Worm (Caenorhabditis elegans): Measurements from ENCODE around the gene clec-141.

Gene clec-141

DNA sequence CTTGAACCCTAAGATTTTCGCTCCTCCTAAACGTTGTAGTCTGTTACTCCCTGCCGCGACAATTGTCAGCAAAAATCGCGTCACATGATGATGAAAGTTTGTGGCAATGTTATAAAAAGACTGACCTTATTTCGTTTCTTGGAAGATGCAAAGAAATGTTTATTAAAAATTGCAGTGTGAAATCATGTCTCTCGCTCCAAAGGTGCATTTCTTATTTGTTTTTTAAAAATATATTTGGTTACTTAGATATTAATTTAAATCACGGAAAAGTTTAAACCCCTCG lies 29.3 kb downstream of the clec-141 start (continued):
- TF ChIP-seq fkh-4 (tag; optimal IDR thresholded peaks at IDR 0.05; ENCODE audit: borderline replicate concordance) (no peak), elt-2 (tag; optimal IDR thresholded peaks at IDR 0.05) (no peak), ceh-90 (tag; optimal IDR thresholded peaks at IDR 0.05) (no peak), isw-1 (GFP tag; IDR thresholded peaks at IDR 0.05) (no peak), ceh-82 (tag; optimal IDR thresholded peaks at IDR 0.05) (no peak), lsy-2 (tag; optimal IDR thresholded peaks at IDR 0.05) (no peak), swsn-7 (tag; optimal IDR thresholded peaks at IDR 0.05) (no peak), Y116A8C.19 (tag; optimal IDR thresholded peaks at IDR 0.05; ENCODE audit: borderline replicate concordance) (no peak), nhr-237 (tag; optimal IDR thresholded peaks at IDR 0.05) (no peak), skn-1 (tag; optimal IDR thresholded peaks at IDR 0.05) (peak; percentile 92), nhr-90 (tag; optimal IDR thresholded peaks at IDR 0.05; ENCODE audit: poor library complexity) (peak; percentile 25), hlh-17 (GFP tag; optimal IDR thresholded peaks at IDR 0.05; ENCODE audit: borderline replicate concordance) (no peak), blmp-1 (tag; optimal IDR thresholded peaks at IDR 0.05) (no peak), lin-14 (GFP tag; optimal IDR thresholded peaks at IDR 0.05) (peak; percentile 17), C04F5.9 (tag; optimal IDR thresholded peaks at IDR 0.05) (no peak), ceh-88 (GFP tag; IDR thresholded peaks at IDR 0.05) (no peak), jun-1 (tag; optimal IDR thresholded peaks at IDR 0.05) (no peak), snpc-4 (tag; optimal IDR thresholded peaks at IDR 0.05) (no peak), pax-3 (tag; optimal IDR thresholded peaks at IDR 0.05) (no peak), nhr-19 (GFP tag; conservative IDR thresholded peaks at IDR 0.05) (no peak), ceh-8 (GFP tag; optimal IDR thresholded peaks at IDR 0.05) (no peak), mdl-1 (tag; optimal IDR thresholded peaks at IDR 0.05) (no peak), nhr-76 (tag; optimal IDR thresholded peaks at IDR 0.05) (no peak), ama-1 (optimal IDR thresholded peaks at IDR 0.05) (no peak), unc-30 (tag; optimal IDR thresholded peaks at IDR 0.05) (no peak), unc-86 (tag; optimal IDR thresholded peaks at IDR 0.05) (no peak), pqm-1 (tag; optimal IDR thresholded peaks at IDR 0.05) (no peak), nhr-47 (tag; optimal IDR thresholded peaks at IDR 0.05) (peak; percentile 22), ces-1 (GFP tag; optimal IDR thresholded peaks at IDR 0.05) (no peak), lin-39 (tag; optimal IDR thresholded peaks at IDR 0.05) (no peak)

- TF ChIP-seq blmp-1 (tag; optimal IDR thresholded peaks at IDR 0.05), result peak; percentile 88
- TF ChIP-seq efl-1 (optimal IDR thresholded peaks at IDR 0.05), result no peak
- TF ChIP-seq efl-1 (GFP tag; optimal IDR thresholded peaks at IDR 0.05 in 1 of 2), result peak in 1 of 2 experiments; percentile 40
- TF ChIP-seq isw-1 (GFP tag; IDR thresholded peaks at IDR 0.05), result no peak
- no peak for TF ChIP-seq nhr-28 (tag; optimal IDR thresholded peaks at IDR 0.05)
- peak; percentile 18 for TF ChIP-seq fkh-8 (tag; optimal IDR thresholded peaks at IDR 0.05)
- TF ChIP-seq fkh-10 (GFP tag; optimal IDR thresholded peaks at IDR 0.05), result no peak
- TF ChIP-seq lsy-2 (tag; optimal IDR thresholded peaks at IDR 0.05), result peak in 1 of 2 experiments; percentile 47
Measured at ce11 chrII:5377467-5378238, 29.8 kb downstream of the clec-141 start, which contains the start of gene prdx-2. Gene prdx-2 (plus strand): TSS chrII:5378195.

ce11 chrII:5374967-5375366 lies 32.5 kb downstream of the clec-141 start, which contains the start of gene algn-2:
Gene algn-2 (plus strand): TSS chrII:5375267.
- TF ChIP-seq egl-27 (tag; optimal IDR thresholded peaks at IDR 0.05) (no peak), ceh-88 (GFP tag; IDR thresholded peaks at IDR 0.05) (no peak), elt-2 (tag; optimal IDR thresholded peaks at IDR 0.05) (peak; percentile 14), fkh-10 (GFP tag; optimal IDR thresholded peaks at IDR 0.05) (no peak)

Measured in whole organism, L1 larva.